Fruit fly (Drosophila melanogaster) whole organism, prepupa: ENCODE results near the gene CG4318.

ENCODE experiments used
- Blimp-1 ChIP-seq: fragments of 200-800 bp; sonication (Bioruptor generic); optimal IDR thresholded peaks from 3 replicates; lab custom pipeline; 2017; ENCODE audit warnings: missing biosample characterization, missing genetic modification characterization, mild to moderate bottlenecking, moderate library complexity, missing genetic modification reagents
- CG10669 ChIP-seq: fragments of 200-800 bp; sonication (Bioruptor generic); optimal IDR thresholded peaks from 3 replicates; lab custom pipeline; 2018; ENCODE audit warnings: missing biosample characterization, mild to moderate bottlenecking, missing genetic modification characterization, moderate library complexity
- CG11294 ChIP-seq: fragments of 200-800 bp; sonication (Bioruptor generic); IDR thresholded peaks from 2 replicates; pipeline ENCODE4 v1.3.6; 2022; ENCODE audit warnings: missing biosample characterization, missing genetic modification characterization
- CG11762 ChIP-seq: fragments of 200-800 bp; sonication (Bioruptor generic); optimal IDR thresholded peaks from 3 replicates; lab custom pipeline; 2016; ENCODE audit warnings: missing biosample characterization, missing genetic modification characterization; ENCODE audit not compliant: insufficient read depth
- CG11902 ChIP-seq: fragments of 200-800 bp; sonication (Bioruptor generic); optimal IDR thresholded peaks from 3 replicates; lab custom pipeline; 2016; ENCODE audit warnings: missing biosample characterization, missing genetic modification characterization
- CG15336 ChIP-seq: fragments of 200-800 bp; sonication (Bioruptor generic); IDR thresholded peaks from 2 replicates; pipeline ENCODE4 v1.3.6; 2022; ENCODE audit warnings: missing biosample characterization, missing genetic modification characterization
- CG1621 ChIP-seq: fragments of 200-800 bp; sonication (Bioruptor generic); optimal IDR thresholded peaks from 3 replicates; lab custom pipeline; 2018; ENCODE audit warnings: missing biosample characterization, mild to moderate bottlenecking, missing genetic modification characterization
- CG16779 ChIP-seq: fragments of 200-800 bp; sonication (Bioruptor generic); optimal IDR thresholded peaks from 3 replicates; lab custom pipeline; 2017; ENCODE audit warnings: missing biosample characterization, mild to moderate bottlenecking, missing genetic modification characterization
- CG31627 ChIP-seq: fragments of 200-800 bp; sonication (Bioruptor generic); optimal IDR thresholded peaks from 3 replicates; lab custom pipeline; 2016; ENCODE audit warnings: missing biosample characterization, missing genetic modification characterization
- CG32006 ChIP-seq: fragments of 200-800 bp; sonication (Bioruptor generic); optimal IDR thresholded peaks from 3 replicates; lab custom pipeline; 2017; ENCODE audit warnings: missing biosample characterization, mild to moderate bottlenecking, missing genetic modification characterization
- CG34406 ChIP-seq: fragments of 200-800 bp; sonication (Bioruptor generic); optimal IDR thresholded peaks from 3 replicates; lab custom pipeline; 2016; ENCODE audit warnings: missing biosample characterization, missing genetic modification characterization
- CG3919 ChIP-seq: fragments of 200-800 bp; sonication (Bioruptor generic); optimal IDR thresholded peaks from 3 replicates; lab custom pipeline; 2016; ENCODE audit warnings: missing biosample characterization, missing genetic modification characterization
- CG6163 ChIP-seq: fragments of 200-800 bp; sonication (Bioruptor generic); IDR thresholded peaks from 3 replicates; pipeline ENCODE4 v1.3.6; 2022; ENCODE audit warnings: missing biosample characterization, missing genetic modification characterization
- CG6276 ChIP-seq: fragments of 200-800 bp; sonication (Bioruptor generic); optimal IDR thresholded peaks from 2 replicates; lab custom pipeline; 2017; ENCODE audit warnings: missing biosample characterization, mild to moderate bottlenecking, missing genetic modification characterization
- CG6792 ChIP-seq: fragments of 200-800 bp; sonication (Bioruptor generic); optimal IDR thresholded peaks from 3 replicates; lab custom pipeline; 2016; ENCODE audit warnings: missing biosample characterization, missing genetic modification characterization
- CG6808 ChIP-seq: fragments of 200-800 bp; sonication (Bioruptor generic); optimal IDR thresholded peaks from 3 replicates; lab custom pipeline; 2017; ENCODE audit warnings: missing biosample characterization, missing genetic modification characterization, mild to moderate bottlenecking, moderate library complexity, missing genetic modification reagents
- CG7368 ChIP-seq: fragments of 200-800 bp; sonication (Bioruptor generic); optimal IDR thresholded peaks from 3 replicates; lab custom pipeline; 2016; ENCODE audit warnings: missing biosample characterization, missing genetic modification characterization
- CG8119 ChIP-seq: fragments of 200-800 bp; sonication (Bioruptor generic); IDR thresholded peaks from 3 replicates; pipeline ENCODE4 v1.3.6; 2022; ENCODE audit warnings: missing biosample characterization, missing genetic modification characterization
- CG8319 ChIP-seq: fragments of 200-800 bp; sonication (Bioruptor generic); optimal IDR thresholded peaks from 3 replicates; lab custom pipeline; 2016; ENCODE audit warnings: missing biosample characterization, missing genetic modification characterization
- CG8632 ChIP-seq: fragments of 200-800 bp; sonication (Bioruptor generic); optimal IDR thresholded peaks from 3 replicates; lab custom pipeline; 2016; ENCODE audit warnings: missing biosample characterization, missing genetic modification characterization
- CG9139 ChIP-seq: fragments of 200-800 bp; sonication (Bioruptor generic); optimal IDR thresholded peaks from 3 replicates; lab custom pipeline; 2017; ENCODE audit warnings: missing biosample characterization, mild to moderate bottlenecking, missing genetic modification characterization
- Eip93F ChIP-seq: fragments of 200-800 bp; sonication (Bioruptor generic); optimal IDR thresholded peaks from 2 replicates; lab custom pipeline; 2016; ENCODE audit warnings: missing biosample characterization, mild to moderate bottlenecking, missing genetic modification characterization
- Ets21C ChIP-seq: fragments of 200-800 bp; sonication (Bioruptor generic); optimal IDR thresholded peaks from 3 replicates; lab custom pipeline; 2016; ENCODE audit warnings: missing biosample characterization, missing genetic modification characterization
- Ets96B ChIP-seq: fragments of 200-800 bp; optimal IDR thresholded peaks from 2 replicates; lab custom pipeline; 2019; ENCODE audit warnings: missing biosample characterization, mild to moderate bottlenecking, missing genetic modification characterization, moderate library complexity
- Hr38 ChIP-seq: sonication (Bioruptor generic); optimal IDR thresholded peaks from 2 replicates; lab custom pipeline; 2016; ENCODE audit warnings: missing biosample characterization, missing genetic modification characterization
- Hr39 ChIP-seq: fragments of 200-800 bp; sonication (Bioruptor generic); optimal IDR thresholded peaks from 2 replicates; lab custom pipeline; 2016; ENCODE audit warnings: missing biosample characterization, missing genetic modification characterization
- Hr4 ChIP-seq: fragments of 200-800 bp; sonication (Bioruptor generic); optimal IDR thresholded peaks from 3 replicates; lab custom pipeline; 2016; ENCODE audit warnings: missing biosample characterization, missing genetic modification characterization
- Lpt ChIP-seq: fragments of 200-800 bp; sonication (Bioruptor generic); optimal IDR thresholded peaks from 3 replicates; lab custom pipeline; 2016; ENCODE audit warnings: missing biosample characterization, missing genetic modification characterization
- OdsH ChIP-seq: fragments of 200-800 bp; sonication (Bioruptor generic); optimal IDR thresholded peaks from 3 replicates; lab custom pipeline; 2016; ENCODE audit warnings: missing biosample characterization, missing genetic modification characterization
- Smox ChIP-seq: fragments of 200-800 bp; sonication (Bioruptor generic); optimal IDR thresholded peaks from 3 replicates; lab custom pipeline; 2016; ENCODE audit warnings: missing biosample characterization, missing genetic modification characterization
- Sox102F ChIP-seq: fragments of 200-800 bp; sonication (Bioruptor generic); optimal IDR thresholded peaks from 2 replicates; lab custom pipeline; 2016; ENCODE audit warnings: missing biosample characterization, mild to moderate bottlenecking, missing genetic modification characterization
- Sox14 ChIP-seq: fragments of 200-800 bp; sonication (Bioruptor generic); optimal IDR thresholded peaks from 3 replicates; lab custom pipeline; 2016; ENCODE audit warnings: missing biosample characterization, missing genetic modification characterization
- Sox15 ChIP-seq: fragments of 200-800 bp; sonication (Bioruptor generic); optimal IDR thresholded peaks from 3 replicates; lab custom pipeline; 2016; ENCODE audit warnings: missing biosample characterization, missing genetic modification characterization
- achi ChIP-seq: fragments of 200-800 bp; sonication (Bioruptor generic); optimal IDR thresholded peaks from 3 replicates; lab custom pipeline; 2016; ENCODE audit warnings: missing biosample characterization, missing genetic modification characterization
- acj6 ChIP-seq: fragments of 200-800 bp; sonication (Bioruptor generic); optimal IDR thresholded peaks from 3 replicates; lab custom pipeline; 2016; ENCODE audit warnings: missing biosample characterization, missing genetic modification characterization
- cyc ChIP-seq: fragments of 200-800 bp; sonication (Bioruptor generic); optimal IDR thresholded peaks from 3 replicates; lab custom pipeline; 2016; ENCODE audit warnings: missing biosample characterization, missing genetic modification characterization
- dac ChIP-seq: fragments of 200-800 bp; sonication (Bioruptor generic); optimal IDR thresholded peaks from 2 replicates; lab custom pipeline; 2017; ENCODE audit warnings: missing biosample characterization, mild to moderate bottlenecking, missing genetic modification characterization
- dsx ChIP-seq: fragments of 200-800 bp; optimal IDR thresholded peaks from 3 replicates; lab custom pipeline; 2019; ENCODE audit warnings: missing biosample characterization, mild to moderate bottlenecking, missing genetic modification characterization, moderate library complexity; ENCODE audit not compliant: poor library complexity, severe bottlenecking
- eg ChIP-seq: fragments of 200-800 bp; sonication (Bioruptor generic); IDR thresholded peaks from 3 replicates; pipeline ENCODE4 v1.3.6; 2022; ENCODE audit warnings: missing biosample characterization, missing genetic modification characterization
- fd59A ChIP-seq: fragments of 200-800 bp; sonication (Bioruptor generic); optimal IDR thresholded peaks from 2 replicates; lab custom pipeline; 2017; ENCODE audit warnings: missing biosample characterization, mild to moderate bottlenecking, missing genetic modification characterization, missing genetic modification reagents
- fd85E ChIP-seq: fragments of 200-800 bp; sonication (Bioruptor generic); optimal IDR thresholded peaks from 3 replicates; lab custom pipeline; 2016; ENCODE audit warnings: missing biosample characterization, missing genetic modification characterization
- fkh ChIP-seq: fragments of 200-800 bp; sonication (Bioruptor generic); optimal IDR thresholded peaks from 3 replicates; lab custom pipeline; 2017; ENCODE audit warnings: missing biosample characterization, mild to moderate bottlenecking, missing genetic modification characterization, moderate library complexity
- lz ChIP-seq: fragments of 200-800 bp; sonication (Bioruptor generic); optimal IDR thresholded peaks from 3 replicates; lab custom pipeline; 2016; ENCODE audit warnings: missing biosample characterization, missing genetic modification characterization
- net ChIP-seq: fragments of 200-800 bp; sonication (Bioruptor generic); optimal IDR thresholded peaks from 3 replicates; lab custom pipeline; 2016; ENCODE audit warnings: missing biosample characterization, missing genetic modification characterization
- pdm3 ChIP-seq: fragments of 200-800 bp; sonication (Bioruptor generic); optimal IDR thresholded peaks from 3 replicates; lab custom pipeline; 2016; ENCODE audit warnings: missing biosample characterization, missing genetic modification characterization
- salr ChIP-seq, 2 experiments: fragments of 200-800 bp; sonication (Bioruptor generic); optimal IDR thresholded peaks; 3 replicates each; lab custom pipeline; 2016 to 2018; ENCODE audit warnings: missing biosample characterization in 2 of 2, missing genetic modification characterization in 2 of 2, mild to moderate bottlenecking in 1 of 2
- spab ChIP-seq: fragments of 200-800 bp; sonication (Bioruptor generic); optimal IDR thresholded peaks from 2 replicates; lab custom pipeline; 2017; ENCODE audit warnings: missing biosample characterization, mild to moderate bottlenecking, missing genetic modification characterization, missing genetic modification reagents
- svp ChIP-seq: fragments of 200-800 bp; sonication (Bioruptor generic); peaks from one replicate; lab custom pipeline; 2016; ENCODE audit warnings: missing biosample characterization, missing genetic modification characterization
- topi ChIP-seq: fragments of 200-800 bp; sonication (Bioruptor generic); optimal IDR thresholded peaks from 3 replicates; lab custom pipeline; 2016; ENCODE audit warnings: missing biosample characterization, missing genetic modification characterization
- vri ChIP-seq: fragments of 200-800 bp; sonication (Bioruptor generic); optimal IDR thresholded peaks from 3 replicates; lab custom pipeline; 2016; ENCODE audit warnings: missing biosample characterization, mild to moderate bottlenecking, missing genetic modification characterization

CG4318 gene

DNA sequence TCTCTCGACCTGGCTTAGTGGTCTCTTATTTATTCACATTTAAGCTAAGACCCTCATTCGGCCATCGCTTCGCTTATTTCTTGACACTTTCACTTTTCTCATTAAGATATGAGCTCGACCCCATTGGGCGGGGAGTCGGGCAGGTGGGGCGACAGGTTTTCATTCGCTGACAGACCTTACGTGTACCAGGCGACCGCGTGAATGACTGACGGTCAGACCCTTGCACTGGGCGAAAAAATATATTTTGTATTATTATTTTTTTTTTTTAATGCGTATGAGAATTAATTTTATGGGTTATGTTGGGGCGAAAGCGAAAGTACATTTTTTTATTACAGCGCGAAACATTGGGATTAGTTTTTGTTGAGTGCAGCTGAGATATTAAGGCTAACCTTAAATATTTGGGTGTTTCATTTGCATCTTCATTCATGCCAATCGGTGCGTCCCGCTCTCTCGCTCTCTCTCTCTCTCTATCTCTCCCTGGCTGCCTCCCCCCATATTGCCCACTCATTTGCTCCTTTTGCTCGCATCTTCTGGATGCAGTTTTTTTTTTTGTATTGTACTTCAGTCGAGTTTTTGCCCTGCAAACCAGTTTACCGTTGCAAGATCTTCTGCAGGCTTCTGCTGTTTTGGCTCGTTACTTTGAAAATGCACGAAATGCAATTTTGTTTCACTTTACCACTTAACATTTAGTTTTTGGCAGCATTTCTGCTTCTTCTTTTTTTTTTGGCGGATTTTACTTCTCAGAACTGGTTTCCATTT is 17.6 kb downstream of the CG4318 start:
- TF ChIP-seq Lpt (GFP tag; lab: Kevin White, UChicago) (no peak), Smox (GFP tag; lab: Kevin White, UChicago) (peak; percentile 57), acj6 (GFP tag; lab: Kevin White, UChicago) (peak; percentile 86), CG11762 (GFP tag; lab: Kevin White, UChicago) (peak; percentile 29), CG9139 (peak; percentile 46), Hr38 (GFP tag; lab: Kevin White, UChicago) (no peak), vri (GFP tag; lab: Kevin White, UChicago) (peak; percentile 47), dac (GFP tag; lab: Kevin White, UChicago) (no peak), CG31627 (GFP tag; lab: Kevin White, UChicago) (peak; percentile 40), Hr39 (peak; percentile 38), CG8319 (GFP tag; lab: Kevin White, UChicago) (peak; percentile 53), dsx (peak; percentile 45), CG11902 (GFP tag; lab: Kevin White, UChicago) (peak; percentile 58), Sox14 (GFP tag; lab: Kevin White, UChicago) (peak; percentile 31), salr (GFP tag; optimal IDR thresholded peaks at IDR 0.05; lab: Kevin White, UChicago) (no peak), svp (GFP tag; lab: Kevin White, UChicago) (peak; percentile 95), CG15336 (GFP tag; lab: Robert Waterston, UW) (peak; percentile 69), Sox102F (GFP tag; lab: Kevin White, UChicago) (peak; percentile 56), CG8119 (peak; percentile 65; the same call in 2 of the 3 replicates), CG7368 (GFP tag; lab: Kevin White, UChicago) (peak; percentile 44), fkh (GFP tag; lab: Kevin White, UChicago) (no peak), Ets21C (GFP tag; lab: Kevin White, UChicago) (peak; percentile 10), achi (GFP tag; lab: Kevin White, UChicago) (peak; percentile 48), fd85E (GFP tag; lab: Kevin White, UChicago) (no peak), fd59A (GFP tag; lab: Kevin White, UChicago) (peak; percentile 16), Hr4 (GFP tag; lab: Kevin White, UChicago) (peak; percentile 37), spab (peak; percentile 8), CG6792 (GFP tag; lab: Kevin White, UChicago) (peak; percentile 62), lz (GFP tag; lab: Kevin White, UChicago) (peak; percentile 86), cyc (GFP tag; lab: Kevin White, UChicago) (peak; percentile 49), CG32006 (GFP tag; lab: Kevin White, UChicago) (peak; percentile 49), CG16779 (tag; lab: Kevin White, UChicago) (peak; percentile 52), topi (GFP tag; lab: Kevin White, UChicago) (peak; percentile 81), Sox15 (GFP tag; lab: Kevin White, UChicago) (peak; percentile 33), eg (GFP tag; lab: Robert Waterston, UW) (no peak; the same call in 2 of the 3 replicates), CG11294 (GFP tag; lab: Robert Waterston, UW) (0 out of 2 replicates have a peak, but pooled peaks have one; percentile 8), Eip93F (GFP tag; lab: Kevin White, UChicago) (peak; percentile 83), net (peak; percentile 51), CG6163 (GFP tag; lab: Robert Waterston, UW) (peak; percentile 86), CG1621 (peak; percentile 26), pdm3 (GFP tag; lab: Kevin White, UChicago) (peak; percentile 6), CG10669 (GFP tag; lab: Kevin White, UChicago) (peak; percentile 3), CG8632 (peak; percentile 75), Ets96B (tag; lab: Kevin White, UChicago) (peak; percentile 35), CG3919 (peak; percentile 63), CG6808 (peak; percentile 64), OdsH (peak; percentile 61), CG6276 (GFP tag; lab: Kevin White, UChicago) (peak; percentile 24), CG34406 (GFP tag; lab: Kevin White, UChicago) (peak; percentile 67), Blimp-1 (GFP tag; lab: Kevin White, UChicago) (peak; percentile 94)
